In the genomic region with DNA sequence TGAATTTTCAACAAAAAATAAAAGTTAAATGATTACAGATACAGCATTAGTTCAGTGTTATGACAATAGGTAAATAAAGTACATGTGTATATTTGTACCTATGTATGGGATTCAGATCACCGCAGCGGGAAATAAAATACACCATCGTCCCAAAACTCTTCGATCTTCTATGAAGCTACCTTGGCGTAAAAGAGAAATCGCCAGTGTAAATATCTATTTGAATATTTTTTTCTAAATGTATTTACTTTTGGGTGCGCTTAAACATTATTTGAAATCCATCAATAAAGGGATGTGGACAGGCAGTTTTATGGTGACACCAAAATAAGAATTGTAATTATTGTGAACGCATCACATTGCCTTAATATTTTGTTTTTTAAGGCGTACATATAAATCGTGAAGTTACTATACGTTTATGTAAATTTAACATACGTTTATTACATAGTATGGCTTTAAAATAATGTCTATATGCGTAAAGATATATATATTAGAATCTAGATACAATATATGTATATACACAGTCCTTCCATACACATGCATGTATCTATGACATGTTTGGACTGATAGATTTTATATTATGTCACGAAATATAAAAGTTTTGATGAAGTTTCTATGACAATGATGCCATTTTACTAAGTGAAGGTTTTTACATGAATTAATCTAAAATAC, we compare ENCODE assay signal across 1 fruit fly cellular context.
TF ChIP-seq lines count a peak whose summit lies in the region.

anne (plus strand) TSS at position 263 of the 666 bp plus-strand sequence.

TF ChIP-seq in whole organism, embryonic, 481 proteins besides CTCF, POLR2A, EP300 and RAD21 (continued from another document):
- TF ChIP-seq CG33213 (GFP tag; optimal IDR thresholded peaks at IDR 0.05; lab: Kevin White, UChicago), result peak; percentile 21
- TF ChIP-seq HmgZ (tag; optimal IDR thresholded peaks at IDR 0.05; lab: Kevin White, UChicago), result peak; percentile 59
- TF ChIP-seq CG2875 (GFP tag; optimal IDR thresholded peaks at IDR 0.05; lab: Kevin White, UChicago), result no peak
- TF ChIP-seq CG1529 (GFP tag; optimal IDR thresholded peaks at IDR 0.05; lab: Kevin White, UChicago), result no peak
- peak; percentile 99 for TF ChIP-seq CG11723 (GFP tag; optimal IDR thresholded peaks at IDR 0.05; lab: Kevin White, UChicago)
- no peak for TF ChIP-seq grn (GFP tag; optimal IDR thresholded peaks at IDR 0.05; lab: Kevin White, UChicago)
- TF ChIP-seq CG15696 (tag; optimal IDR thresholded peaks at IDR 0.05; lab: Kevin White, UChicago), result peak; percentile 21
- TF ChIP-seq gfzf (GFP tag; optimal IDR thresholded peaks at IDR 0.05; lab: Kevin White, UChicago), result peak; percentile 34
- no peak for TF ChIP-seq bsh (GFP tag; optimal IDR thresholded peaks at IDR 0.05; lab: Kevin White, UChicago)
- no peak for TF ChIP-seq chn (GFP tag; optimal IDR thresholded peaks at IDR 0.05; lab: Kevin White, UChicago)
- peak; percentile 48 for TF ChIP-seq CG2116 (GFP tag; optimal IDR thresholded peaks at IDR 0.05; lab: Kevin White, UChicago)
- TF ChIP-seq Rfx (GFP tag; IDR thresholded peaks at IDR 0.05; lab: Robert Waterston, UW), result no peak
- peak; percentile 5 for TF ChIP-seq Dp (GFP tag; optimal IDR thresholded peaks at IDR 0.05; lab: Kevin White, UChicago)
- TF ChIP-seq CG2129 (GFP tag; IDR thresholded peaks at IDR 0.05; lab: Robert Waterston, UW; ENCODE audit: partially characterized antibody), result no peak
- peak; percentile 97 for TF ChIP-seq CG7357 (GFP tag; IDR thresholded peaks at IDR 0.05; lab: Robert Waterston, UW)
- TF ChIP-seq CG11093 (GFP tag; IDR thresholded peaks at IDR 0.05; lab: Robert Waterston, UW), result no peak
- no peak for TF ChIP-seq CG13624 (GFP tag; optimal IDR thresholded peaks at IDR 0.05; lab: Kevin White, UChicago)
- TF ChIP-seq CG2120 (GFP tag; optimal IDR thresholded peaks at IDR 0.05; lab: Kevin White, UChicago), result peak; percentile 3
- peak; percentile 62 for TF ChIP-seq CG3995 (GFP tag; optimal IDR thresholded peaks at IDR 0.05; lab: Kevin White, UChicago)
- TF ChIP-seq CG4424 (GFP tag; optimal IDR thresholded peaks at IDR 0.05; lab: Kevin White, UChicago), result peak; percentile 16
- TF ChIP-seq CG1233 (GFP tag; optimal IDR thresholded peaks at IDR 0.05; lab: Kevin White, UChicago), result peak; percentile 4
- peak; percentile 5 for TF ChIP-seq cg (GFP tag; optimal IDR thresholded peaks at IDR 0.05; lab: Kevin White, UChicago)
- TF ChIP-seq Med (GFP tag; lab: Kevin White, UChicago), result peak; percentile 68
- TF ChIP-seq CG3407 (GFP tag; optimal IDR thresholded peaks at IDR 0.05; lab: Kevin White, UChicago), result no peak
TF ChIP-seq in whole organism, embryonic: peak in this region for 60.
